Worm (Caenorhabditis elegans): ENCODE measurements around the gene F44F4.10.
A peak's percentile ranks its signal among the peaks of the same experiment; 100 is the strongest.

The F44F4.10 gene

ce11 chrII:10932305-10932704 is 15.2 kb upstream of the F44F4.10 start (continued):
- TF ChIP-seq atf-7 (tag; optimal IDR thresholded peaks at IDR 0.05) (no peak), mcd-1 (GFP tag; IDR thresholded peaks at IDR 0.05) (no peak), Y79H2A.3 (GFP tag; conservative IDR thresholded peaks at IDR 0.05) (peak; percentile 92), ceh-27 (GFP tag; optimal IDR thresholded peaks at IDR 0.05) (no peak), madf-8 (GFP tag; conservative IDR thresholded peaks at IDR 0.05) (peak; percentile 9; the same call in 1 of the 2 replicates), ceh-100 (GFP tag; IDR thresholded peaks at IDR 0.05) (no peak), attf-3 (GFP tag; conservative IDR thresholded peaks at IDR 0.05) (no peak), dox-1 (GFP tag; IDR thresholded peaks at IDR 0.05) (0 out of 2 replicates have a peak, but pooled peaks have one; percentile 16), Y53G8AR.9 (GFP tag; conservative IDR thresholded peaks at IDR 0.05) (peak; percentile 20; the same call in 1 of the 2 replicates), nfyb-1 (GFP tag; IDR thresholded peaks at IDR 0.05) (no peak)

ce11 chrII:10930678-10931650 is 13.9 kb upstream of the F44F4.10 start:
- TF ChIP-seq mcd-1 (GFP tag; IDR thresholded peaks at IDR 0.05) (no peak), ceh-40 (GFP tag; IDR thresholded peaks at IDR 0.05) (0 out of 2 replicates have a peak, but pooled peaks have one; percentile 15), ztf-18 (tag; optimal IDR thresholded peaks at IDR 0.05) (no peak), madf-3 (GFP tag; IDR thresholded peaks at IDR 0.05) (0 out of 2 replicates have a peak, but pooled peaks have one; percentile 57), bed-2 (GFP tag; IDR thresholded peaks at IDR 0.05) (no peak), mes-4 (tag; optimal IDR thresholded peaks at IDR 0.05) (no peak), sptf-2 (GFP tag; optimal IDR thresholded peaks at IDR 0.05) (no peak), aptf-2 (GFP tag; conservative IDR thresholded peaks at IDR 0.05) (no peak), rcor-1 (GFP tag; IDR thresholded peaks at IDR 0.05) (no peak), B0336.3 (GFP tag; IDR thresholded peaks at IDR 0.05) (no peak), D2030.7 (GFP tag; IDR thresholded peaks at IDR 0.05) (no peak), snpc-4 (GFP tag; optimal IDR thresholded peaks at IDR 0.05) (no peak), snpc-4 (tag; optimal IDR thresholded peaks at IDR 0.05) (no peak), attf-3 (GFP tag; conservative IDR thresholded peaks at IDR 0.05) (no peak), ceh-100 (GFP tag; IDR thresholded peaks at IDR 0.05) (no peak), attf-6 (GFP tag; IDR thresholded peaks at IDR 0.05) (no peak), Y56A3A.18 (GFP tag; IDR thresholded peaks at IDR 0.05) (no peak), ztf-26 (tag; optimal IDR thresholded peaks at IDR 0.05) (peak; percentile 11), egl-18 (GFP tag; IDR thresholded peaks at IDR 0.05) (0 out of 2 replicates have a peak, but pooled peaks have one; percentile 64), hmg-1.2 (GFP tag; IDR thresholded peaks at IDR 0.05) (no peak), B0261.1 (tag; optimal IDR thresholded peaks at IDR 0.05) (no peak), repo-1 (tag; optimal IDR thresholded peaks at IDR 0.05) (peak; percentile 6), him-1 (tag; optimal IDR thresholded peaks at IDR 0.05) (peak; percentile 22), Y53F4B.3 (GFP tag; IDR thresholded peaks at IDR 0.05) (no peak), nhr-80 (tag; optimal IDR thresholded peaks at IDR 0.05) (no peak), lsy-27 (tag; optimal IDR thresholded peaks at IDR 0.05; ENCODE audit: borderline replicate concordance, insufficient read depth) (no peak), let-607 (tag; optimal IDR thresholded peaks at IDR 0.05) (no peak), nfya-2 (GFP tag; IDR thresholded peaks at IDR 0.05) (no peak), chd-7 (tag; optimal IDR thresholded peaks at IDR 0.05) (no peak), F39B2.1 (GFP tag; IDR thresholded peaks at IDR 0.05) (no peak), F10E7.11 (tag; optimal IDR thresholded peaks at IDR 0.05) (no peak), lir-1 (GFP tag; conservative IDR thresholded peaks at IDR 0.05) (no peak), snpc-3.4 (tag; optimal IDR thresholded peaks at IDR 0.05) (no peak), ama-1 (optimal IDR thresholded peaks at IDR 0.05) (peak; percentile 28), ama-1 (GFP tag; optimal IDR thresholded peaks at IDR 0.05) (no peak), attf-5 (GFP tag; optimal IDR thresholded peaks at IDR 0.05) (no peak), lin-26 (GFP tag; IDR thresholded peaks at IDR 0.05) (no peak), ztf-28 (GFP tag; IDR thresholded peaks at IDR 0.05) (no peak)
